Fruit fly (Drosophila melanogaster): Measurements from ENCODE around the gene CG12213.

The CG12213 gene

dm6 chr3R:11974631-11975030 lies 7.1 kb upstream of the CG12213 start, which contains the start of gene Tango9 (continued):
- TF ChIP-seq B-H1 (GFP tag; IDR thresholded peaks at IDR 0.05) (no peak), CG10543 (GFP tag; optimal IDR thresholded peaks at IDR 0.05) (no peak), CG10431 (GFP tag; optimal IDR thresholded peaks at IDR 0.05) (no peak), CG15479 (GFP tag; optimal IDR thresholded peaks at IDR 0.05) (no peak), gt (GFP tag; IDR thresholded peaks at IDR 0.05) (no peak), pho (GFP tag; optimal IDR thresholded peaks at IDR 0.05) (no peak), gsb (GFP tag; IDR thresholded peaks at IDR 0.05) (no peak), HLHmδ (GFP tag; optimal IDR thresholded peaks at IDR 0.05) (no peak), hkb (optimal IDR thresholded peaks at IDR 0.05) (no peak), hkb (GFP tag; IDR thresholded peaks at IDR 0.05) (no peak), CG1024 (GFP tag; IDR thresholded peaks at IDR 0.05) (no peak), chif (GFP tag; optimal IDR thresholded peaks at IDR 0.05) (no peak), CG3847 (GFP tag; IDR thresholded peaks at IDR 0.05) (no peak), sna (GFP tag; IDR thresholded peaks at IDR 0.05; ENCODE audit: partially characterized antibody) (no peak), CG1603 (tag; optimal IDR thresholded peaks at IDR 0.05) (peak; percentile 71), Ets97D (GFP tag; optimal IDR thresholded peaks at IDR 0.05) (peak; percentile 88), sima (GFP tag; optimal IDR thresholded peaks at IDR 0.05) (no peak), kay (GFP tag; optimal IDR thresholded peaks at IDR 0.05) (no peak), CG10321 (GFP tag; IDR thresholded peaks at IDR 0.05) (no peak), Pdp1 (GFP tag; optimal IDR thresholded peaks at IDR 0.05) (peak in 1 of 2 experiments; percentile 18), sug (tag; optimal IDR thresholded peaks at IDR 0.05) (peak; percentile 25), Poxn (GFP tag; IDR thresholded peaks at IDR 0.05) (no peak), scrt (GFP tag; optimal IDR thresholded peaks at IDR 0.05) (peak; percentile 99), croc (GFP tag; conservative IDR thresholded peaks at IDR 0.05) (no peak), MBD-R2 (GFP tag; IDR thresholded peaks at IDR 0.05) (peak; percentile 78), CG4282 (GFP tag; optimal IDR thresholded peaks at IDR 0.05) (no peak), vnd (GFP tag; IDR thresholded peaks at IDR 0.05; ENCODE audit: partially characterized antibody) (no peak), CG15601 (tag; optimal IDR thresholded peaks at IDR 0.05) (no peak), C15 (GFP tag; IDR thresholded peaks at IDR 0.05) (no peak), jigr1 (GFP tag; IDR thresholded peaks at IDR 0.05) (no peak), Dip2 (GFP tag; IDR thresholded peaks at IDR 0.05) (no peak), CG7928 (GFP tag; optimal IDR thresholded peaks at IDR 0.05) (no peak), CG32767 (GFP tag; IDR thresholded peaks at IDR 0.05) (no peak), Fer1 (GFP tag; optimal IDR thresholded peaks at IDR 0.05) (peak; percentile 22), CoRest (tag; optimal IDR thresholded peaks at IDR 0.05) (peak; percentile 30), her (GFP tag; optimal IDR thresholded peaks at IDR 0.05) (peak; percentile 22), CG10274 (GFP tag; optimal IDR thresholded peaks at IDR 0.05) (peak; percentile 60), Sry-β (GFP tag; optimal IDR thresholded peaks at IDR 0.05) (no peak), CG11398 (GFP tag; optimal IDR thresholded peaks at IDR 0.05) (no peak), Sin3A (optimal IDR thresholded peaks at IDR 0.05) (peak; percentile 55), Dp (GFP tag; optimal IDR thresholded peaks at IDR 0.05) (peak; percentile 90), nmo (GFP tag; optimal IDR thresholded peaks at IDR 0.05) (peak; percentile 25), Hand (GFP tag; optimal IDR thresholded peaks at IDR 0.05) (no peak), Gug (GFP tag; IDR thresholded peaks at IDR 0.05) (no peak), CG2116 (GFP tag; optimal IDR thresholded peaks at IDR 0.05) (peak; percentile 54), mld (GFP tag; IDR thresholded peaks at IDR 0.05; ENCODE audit: partially characterized antibody) (no peak), ATbp (GFP tag; optimal IDR thresholded peaks at IDR 0.05) (no peak), sc (optimal IDR thresholded peaks at IDR 0.05) (no peak), sc (GFP tag; optimal IDR thresholded peaks at IDR 0.05) (no peak), CG6813 (GFP tag; optimal IDR thresholded peaks at IDR 0.05) (no peak), Oaz (GFP tag; IDR thresholded peaks at IDR 0.05) (no peak), BEAF-32 (GFP tag; optimal IDR thresholded peaks at IDR 0.05) (peak; percentile 38)
